Fruit fly (Drosophila melanogaster): ENCODE data around the gene CG34140.

The CG34140 gene

DNA sequence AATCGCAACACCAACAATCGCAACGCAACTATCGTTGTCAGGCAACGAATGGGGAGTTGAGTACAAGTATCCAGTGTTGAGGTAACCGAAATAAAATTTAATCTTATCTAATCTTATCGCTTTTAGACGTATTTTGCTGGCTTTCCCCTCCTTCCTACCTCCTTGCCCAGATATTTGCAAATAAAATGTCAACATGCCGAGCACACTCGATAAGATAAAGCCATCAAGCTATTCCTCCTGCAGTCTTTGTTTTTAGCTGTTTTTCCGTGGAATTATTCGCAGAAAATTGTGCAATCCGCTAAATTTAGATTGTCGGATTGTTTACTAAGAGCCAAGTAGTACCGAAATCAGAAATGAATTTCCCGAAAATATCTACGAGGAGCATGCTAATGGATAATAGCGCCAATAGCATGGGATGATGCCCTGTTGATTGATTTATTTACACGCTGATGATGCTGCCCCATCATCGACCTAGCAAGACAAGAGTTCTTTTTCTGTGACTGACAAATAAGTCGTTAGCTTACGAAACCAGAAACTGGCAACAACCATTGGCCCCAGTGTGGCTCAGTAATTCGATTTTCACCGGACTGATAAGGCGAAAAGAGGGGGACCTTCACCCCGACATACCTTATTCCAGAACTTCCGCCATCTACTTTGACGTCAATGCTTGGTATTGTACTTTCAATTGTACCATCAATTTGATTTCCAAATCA, 27.5 kb downstream of the CG34140 start (continued):
- TF ChIP-seq zfh1 (GFP tag; IDR thresholded peaks at IDR 0.05), result 0 out of 3 replicates have a peak, but pooled peaks have one; percentile 6
- peak; percentile 98 for TF ChIP-seq sd (tag; optimal IDR thresholded peaks at IDR 0.05)
- peak; percentile 9 for TF ChIP-seq Fer3 (tag; optimal IDR thresholded peaks at IDR 0.05)
- peak; percentile 62 for TF ChIP-seq Med (GFP tag)
- TF ChIP-seq sc (optimal IDR thresholded peaks at IDR 0.05), result no peak
- TF ChIP-seq sc (GFP tag; optimal IDR thresholded peaks at IDR 0.05), result no peak
- TF ChIP-seq CG12071 (GFP tag; optimal IDR thresholded peaks at IDR 0.05), result peak; percentile 5
- TF ChIP-seq CG3281 (GFP tag; optimal IDR thresholded peaks at IDR 0.05), result no peak
- TF ChIP-seq kah (GFP tag; optimal IDR thresholded peaks at IDR 0.05), result no peak
- TF ChIP-seq Gsc (GFP tag; IDR thresholded peaks at IDR 0.05), result no peak
- TF ChIP-seq CG15514 (GFP tag; optimal IDR thresholded peaks at IDR 0.05), result no peak
- no peak for TF ChIP-seq Atf3 (GFP tag; optimal IDR thresholded peaks at IDR 0.05)
- peak; percentile 86 for TF ChIP-seq mirr (GFP tag; optimal IDR thresholded peaks at IDR 0.05)
- peak; percentile 76 for TF ChIP-seq CG10543 (GFP tag; optimal IDR thresholded peaks at IDR 0.05)
- TF ChIP-seq CG32532 (GFP tag; IDR thresholded peaks at IDR 0.05), result peak; percentile 12; the same call in 1 of the 2 replicates
- no peak for TF ChIP-seq ewg (GFP tag; optimal IDR thresholded peaks at IDR 0.05)
- TF ChIP-seq Rfx (GFP tag; IDR thresholded peaks at IDR 0.05), result no peak; the same call in 1 of the 2 replicates
- TF ChIP-seq sisA (GFP tag; IDR thresholded peaks at IDR 0.05), result no peak
- no peak for TF ChIP-seq crp (GFP tag; optimal IDR thresholded peaks at IDR 0.05)
- TF ChIP-seq CG17568 (GFP tag; optimal IDR thresholded peaks at IDR 0.05), result peak; percentile 1
- no peak for TF ChIP-seq bab2 (GFP tag; optimal IDR thresholded peaks at IDR 0.05)
- TF ChIP-seq Rx (GFP tag; IDR thresholded peaks at IDR 0.05), result no peak
- TF ChIP-seq CG17385 (GFP tag; optimal IDR thresholded peaks at IDR 0.05), result peak; percentile 8
- TF ChIP-seq cg (GFP tag; optimal IDR thresholded peaks at IDR 0.05), result no peak
- no peak for TF ChIP-seq HLHmδ (GFP tag; optimal IDR thresholded peaks at IDR 0.05)
- TF ChIP-seq CG18619 (GFP tag; optimal IDR thresholded peaks at IDR 0.05), result no peak
- no peak for TF ChIP-seq CG42726 (GFP tag; IDR thresholded peaks at IDR 0.05; ENCODE audit: partially characterized antibody)
- no peak for TF ChIP-seq CG31441 (GFP tag; IDR thresholded peaks at IDR 0.05)
- TF ChIP-seq unpg (GFP tag; optimal IDR thresholded peaks at IDR 0.05), result no peak
- TF ChIP-seq tll (GFP tag; optimal IDR thresholded peaks at IDR 0.05), result no peak
- no peak for TF ChIP-seq jigr1 (GFP tag; IDR thresholded peaks at IDR 0.05)
- TF ChIP-seq knrl (GFP tag; IDR thresholded peaks at IDR 0.05; ENCODE audit: partially characterized antibody), result no peak
- TF ChIP-seq tup (GFP tag; optimal IDR thresholded peaks at IDR 0.05), result no peak
- no peak for TF ChIP-seq CG8290 (GFP tag; optimal IDR thresholded peaks at IDR 0.05)
- TF ChIP-seq CG8290 (tag; optimal IDR thresholded peaks at IDR 0.05), result peak in 1 of 2 experiments; percentile 47
- TF ChIP-seq cad (GFP tag; optimal IDR thresholded peaks at IDR 0.05), result no peak
- TF ChIP-seq CG30020 (tag; optimal IDR thresholded peaks at IDR 0.05), result no peak
- no peak for TF ChIP-seq usp (GFP tag; optimal IDR thresholded peaks at IDR 0.05)
- TF ChIP-seq schlank (tag; optimal IDR thresholded peaks at IDR 0.05), result peak; percentile 19
- peak; percentile 23 for TF ChIP-seq Nf-YC (tag; optimal IDR thresholded peaks at IDR 0.05)
- no peak for TF ChIP-seq h (optimal IDR thresholded peaks at IDR 0.05)
- TF ChIP-seq so (GFP tag; IDR thresholded peaks at IDR 0.05), result 0 out of 3 replicates have a peak, but pooled peaks have one; percentile 16
- TF ChIP-seq CG15479 (GFP tag; optimal IDR thresholded peaks at IDR 0.05), result peak; percentile 10
- no peak for TF ChIP-seq Dip3 (GFP tag; optimal IDR thresholded peaks at IDR 0.05)
- TF ChIP-seq ken (GFP tag; IDR thresholded peaks at IDR 0.05), result no peak
- TF ChIP-seq CG9609 (GFP tag; optimal IDR thresholded peaks at IDR 0.05), result no peak
- no peak for TF ChIP-seq CG9932 (GFP tag; IDR thresholded peaks at IDR 0.05)
- no peak for TF ChIP-seq CG9876 (GFP tag; optimal IDR thresholded peaks at IDR 0.05)
- 0 out of 2 replicates have a peak, but pooled peaks have one; percentile 9 for TF ChIP-seq E2f1 (GFP tag; IDR thresholded peaks at IDR 0.05)
- no peak for TF ChIP-seq ERR (GFP tag; optimal IDR thresholded peaks at IDR 0.05)

Data from whole organism, embryonic.